Worm (Caenorhabditis elegans): Measurements from ENCODE around the gene srh-116.

DNA sequence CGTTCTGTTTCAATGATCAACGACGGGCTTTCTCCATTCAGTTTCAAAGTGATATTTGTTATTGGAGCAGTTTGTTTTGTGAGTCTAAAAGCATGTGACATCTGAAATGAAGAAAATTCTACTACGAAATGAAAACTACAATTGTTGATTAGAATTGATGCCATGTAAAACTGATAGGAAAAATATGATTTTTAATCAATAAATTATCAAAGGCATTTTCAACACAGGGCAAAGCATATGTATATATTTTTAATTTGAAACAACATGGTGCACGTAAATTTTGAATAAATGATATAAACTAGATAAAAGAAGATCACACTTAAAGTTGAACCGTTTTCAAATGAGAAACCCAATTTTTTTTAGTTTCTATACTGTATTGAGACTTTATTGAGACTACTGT lies 46.4 kb upstream of the srh-116 start, which contains the start of gene K10G4.5:
- no peak for TF ChIP-seq flt-1 (GFP tag; IDR thresholded peaks at IDR 0.05)
- no peak for TF ChIP-seq ztf-29 (GFP tag; IDR thresholded peaks at IDR 0.05)
- TF ChIP-seq med-1 (GFP tag; optimal IDR thresholded peaks at IDR 0.05; ENCODE audit: insufficient read depth): no peak
- TF ChIP-seq cog-1 (tag; optimal IDR thresholded peaks at IDR 0.05): no peak
- no peak for TF ChIP-seq klf-2 (GFP tag; conservative IDR thresholded peaks at IDR 0.05)
- no peak for TF ChIP-seq tab-1 (GFP tag; IDR thresholded peaks at IDR 0.05)

Measured in whole organism, midembryonic.